Fruit fly (Drosophila melanogaster): Measurements from ENCODE around the gene SmydA-9.

dm6 chrX:9232199-9232598 lies 21.5 kb upstream of the SmydA-9 start, which contains the start of gene CG12121:
- TF ChIP-seq insv (optimal IDR thresholded peaks at IDR 0.05) (no peak), Sin3A (optimal IDR thresholded peaks at IDR 0.05) (no peak), psq (optimal IDR thresholded peaks at IDR 0.05) (no peak), Myc (optimal IDR thresholded peaks at IDR 0.05) (no peak), ttk (optimal IDR thresholded peaks at IDR 0.05) (no peak), h (optimal IDR thresholded peaks at IDR 0.05) (no peak)

Data from Kc167 (cell line).